Worm (Caenorhabditis elegans) whole organism, young adult: ENCODE data around the gene ctsa-1.1.

Experiments used
- B0261.1 ChIP-seq: sonication (generic microtip); optimal IDR thresholded peaks from 2 replicates; lab custom pipeline; 2016; ENCODE audit warnings: mild to moderate bottlenecking, missing genetic modification characterization, moderate library complexity, missing compliant biosample characterization
- C17E4.6 ChIP-seq: fragments of 200-800 bp; sonication (Bioruptor generic); IDR thresholded peaks from 2 replicates; pipeline ENCODE4 v1.3.6; 2022; ENCODE audit warnings: missing genetic modification reagents, missing genetic modification characterization, missing compliant biosample characterization
- F10E7.11 ChIP-seq: sonication (generic microtip); optimal IDR thresholded peaks from 2 replicates; lab custom pipeline; 2017; ENCODE audit warnings: mild to moderate bottlenecking, missing genetic modification characterization, moderate library complexity, missing compliant biosample characterization
- F39B2.1 ChIP-seq: fragments of 200-800 bp; sonication (Bioruptor generic); IDR thresholded peaks from 2 replicates; pipeline ENCODE4 v1.3.6; 2022; ENCODE audit warnings: missing genetic modification reagents, missing genetic modification characterization, missing compliant biosample characterization
- K12H6.12 ChIP-seq: fragments of 200-800 bp; sonication (Bioruptor generic); optimal IDR thresholded peaks from 2 replicates; lab custom pipeline; 2018; ENCODE audit warnings: mild to moderate bottlenecking, missing genetic modification characterization, missing compliant biosample characterization
- Y53G8AR.9 ChIP-seq: fragments of 200-800 bp; sonication (Bioruptor generic); conservative IDR thresholded peaks from 2 replicates; pipeline ENCODE4 v1.3.6; 2022; ENCODE audit warnings: missing genetic modification reagents, missing genetic modification characterization, missing compliant biosample characterization
- Y56A3A.18 ChIP-seq: fragments of 200-800 bp; sonication (Bioruptor generic); IDR thresholded peaks from 2 replicates; pipeline ENCODE4 v1.3.6; 2022; ENCODE audit warnings: missing genetic modification reagents, missing genetic modification characterization, missing compliant biosample characterization
- ZK185.1 ChIP-seq: sonication (generic microtip); optimal IDR thresholded peaks from 2 replicates; lab custom pipeline; 2016; ENCODE audit warnings: mild to moderate bottlenecking, missing genetic modification characterization, missing compliant biosample characterization; ENCODE audit not compliant: poor library complexity, severe bottlenecking
- akir-1 ChIP-seq: fragments of 200-800 bp; sonication (Bioruptor generic); optimal IDR thresholded peaks from 2 replicates; lab custom pipeline; 2018; ENCODE audit warnings: mild to moderate bottlenecking, missing genetic modification characterization, moderate library complexity, missing compliant biosample characterization
- ama-1 ChIP-seq, 3 experiments: fragments of 150-350 bp in 1 of 3; sonication (generic microtip) in 2 of 3; optimal IDR thresholded peaks; 2 replicates each; lab custom pipeline; 2014 to 2018; ENCODE audit warnings: missing biosample characterization in 2 of 3, missing genetic modification characterization in 2 of 3, missing genetic modification reagents in 2 of 3
- attf-3 ChIP-seq: fragments of 200-800 bp; sonication (Bioruptor generic); conservative IDR thresholded peaks from 2 replicates; pipeline ENCODE4 v1.3.6; 2022; ENCODE audit warnings: missing genetic modification reagents, missing genetic modification characterization, missing compliant biosample characterization
- cebp-1 ChIP-seq, 2 experiments: fragments of 200-800 bp in 1 of 2; sonication (Bioruptor generic) in 1 of 2; sonication (generic microtip) in 1 of 2; IDR thresholded peaks in 1 of 2; optimal IDR thresholded peaks in 1 of 2; 2 replicates each; pipeline versions ENCODE4 v1.3.6 to Lab custom; 2017 to 2022; ENCODE audit warnings: missing compliant biosample characterization in 2 of 2, missing genetic modification characterization in 2 of 2, mild to moderate bottlenecking in 1 of 2, missing genetic modification reagents in 1 of 2, moderate library complexity in 1 of 2
- cebp-2 ChIP-seq: fragments of 200-800 bp; sonication (Bioruptor generic); IDR thresholded peaks from 2 replicates; pipeline ENCODE4 v1.3.6; 2022; ENCODE audit warnings: missing genetic modification characterization, missing compliant biosample characterization
- ceh-100 ChIP-seq: fragments of 200-800 bp; sonication (Bioruptor generic); IDR thresholded peaks from 2 replicates; pipeline ENCODE4 v1.3.6; 2022; ENCODE audit warnings: missing genetic modification reagents, missing genetic modification characterization, missing compliant biosample characterization
- ceh-27 ChIP-seq: fragments of 200-800 bp; sonication (Bioruptor generic); optimal IDR thresholded peaks from 2 replicates; lab custom pipeline; 2018; ENCODE audit warnings: mild to moderate bottlenecking, missing genetic modification characterization, moderate library complexity, missing compliant biosample characterization
- ceh-79 ChIP-seq: sonication (generic microtip); optimal IDR thresholded peaks from 2 replicates; lab custom pipeline; 2017; ENCODE audit warnings: mild to moderate bottlenecking, missing genetic modification characterization, missing compliant biosample characterization
- egl-44 ChIP-seq: fragments of 200-800 bp; sonication (Bioruptor generic); IDR thresholded peaks from 2 replicates; pipeline ENCODE4 v1.3.6; 2022; ENCODE audit warnings: missing genetic modification reagents, missing genetic modification characterization, missing compliant biosample characterization
- egrh-3 ChIP-seq: fragments of 200-800 bp; sonication (Bioruptor generic); IDR thresholded peaks from 2 replicates; pipeline ENCODE4 v1.3.6; 2022; ENCODE audit warnings: missing genetic modification reagents, missing genetic modification characterization, missing compliant biosample characterization
- gei-17 ChIP-seq: fragments of 200-800 bp; sonication (Bioruptor generic); optimal IDR thresholded peaks from 2 replicates; lab custom pipeline; 2018; ENCODE audit warnings: mild to moderate bottlenecking, missing genetic modification characterization, missing compliant biosample characterization
- hmg-1.2 ChIP-seq: fragments of 200-800 bp; sonication (Bioruptor generic); IDR thresholded peaks from 2 replicates; pipeline ENCODE4 v1.3.6; 2022; ENCODE audit warnings: missing genetic modification reagents, missing genetic modification characterization, missing compliant biosample characterization
- hrde-1 ChIP-seq: sonication (generic microtip); optimal IDR thresholded peaks from 2 replicates; lab custom pipeline; 2016; ENCODE audit warnings: missing genetic modification characterization, mild to moderate bottlenecking, missing compliant biosample characterization, moderate library complexity, missing genotype, missing genetic modification reagents, borderline replicate concordance
- lag-1 ChIP-seq: fragments of 200-800 bp; sonication (Bioruptor generic); IDR thresholded peaks from 2 replicates; pipeline ENCODE4 v1.3.6; 2022; ENCODE audit warnings: missing genetic modification reagents, missing genetic modification characterization, missing compliant biosample characterization
- let-607 ChIP-seq, 2 experiments: fragments of 200-800 bp in 1 of 2; sonication (Bioruptor generic) in 1 of 2; sonication (generic microtip) in 1 of 2; optimal IDR thresholded peaks; 2 replicates each; lab custom pipeline; 2016 to 2018; ENCODE audit warnings: mild to moderate bottlenecking in 2 of 2, missing compliant biosample characterization in 2 of 2, missing genetic modification characterization in 2 of 2, moderate library complexity in 2 of 2, missing genotype in 1 of 2
- lin-40 ChIP-seq: sonication (generic microtip); optimal IDR thresholded peaks from 2 replicates; lab custom pipeline; 2016; ENCODE audit warnings: missing genetic modification characterization, mild to moderate bottlenecking, missing compliant biosample characterization, missing genotype, missing genetic modification reagents
- lin-54 ChIP-seq: fragments of 200-800 bp; sonication (Bioruptor generic); optimal IDR thresholded peaks from 2 replicates; lab custom pipeline; 2018; ENCODE audit warnings: mild to moderate bottlenecking, missing genetic modification characterization, missing compliant biosample characterization
- lsy-27 ChIP-seq: sonication (generic microtip); optimal IDR thresholded peaks from 2 replicates; lab custom pipeline; 2017; ENCODE audit warnings: missing genetic modification characterization, mild to moderate bottlenecking, missing compliant biosample characterization, antibody characterized with exemption, missing genotype, borderline replicate concordance; ENCODE audit not compliant: insufficient read depth
- madf-6 ChIP-seq: fragments of 200-800 bp; sonication (Bioruptor generic); IDR thresholded peaks from 2 replicates; pipeline ENCODE4 v1.3.6; 2022; ENCODE audit warnings: missing genetic modification reagents, missing genetic modification characterization, missing compliant biosample characterization
- madf-8 ChIP-seq: fragments of 200-800 bp; sonication (Bioruptor generic); conservative IDR thresholded peaks from 2 replicates; pipeline ENCODE4 v1.3.6; 2022; ENCODE audit warnings: missing genetic modification reagents, missing genetic modification characterization, missing compliant biosample characterization
- nfya-1 ChIP-seq: sonication (generic microtip); optimal IDR thresholded peaks from 2 replicates; lab custom pipeline; 2017; ENCODE audit warnings: antibody characterized with exemption, missing compliant biosample characterization, missing genetic modification characterization, borderline replicate concordance; ENCODE audit not compliant: insufficient read depth
- nfya-2 ChIP-seq: fragments of 200-800 bp; sonication (Bioruptor generic); IDR thresholded peaks from 2 replicates; pipeline ENCODE4 v1.3.6; 2022; ENCODE audit warnings: missing genetic modification reagents, missing genetic modification characterization, missing compliant biosample characterization
- nfyb-1 ChIP-seq: fragments of 200-800 bp; sonication (Bioruptor generic); IDR thresholded peaks from 2 replicates; pipeline ENCODE4 v1.3.6; 2022; ENCODE audit warnings: missing genetic modification reagents, missing genetic modification characterization, missing compliant biosample characterization
- nhr-80 ChIP-seq: sonication (generic microtip); optimal IDR thresholded peaks from 2 replicates; lab custom pipeline; 2016; ENCODE audit warnings: missing genetic modification characterization, missing compliant biosample characterization
- pha-4 ChIP-seq: fragments of 150-350 bp; sonication (generic microtip); optimal IDR thresholded peaks from 2 replicates; lab custom pipeline; 2014; ENCODE audit warnings: missing biosample characterization, missing genetic modification reagents, missing genetic modification characterization
- rcor-1 ChIP-seq: fragments of 200-800 bp; sonication (Bioruptor generic); IDR thresholded peaks from 2 replicates; pipeline ENCODE4 v1.3.6; 2022; ENCODE audit warnings: missing genetic modification reagents, missing genetic modification characterization, missing compliant biosample characterization
- repo-1 ChIP-seq: sonication (generic microtip); optimal IDR thresholded peaks from 2 replicates; lab custom pipeline; 2017; ENCODE audit warnings: mild to moderate bottlenecking, missing genetic modification characterization, missing compliant biosample characterization
- sdz-38 ChIP-seq: sonication (generic microtip); optimal IDR thresholded peaks from 2 replicates; lab custom pipeline; 2016; ENCODE audit warnings: missing genotype, missing genetic modification characterization, missing compliant biosample characterization
- sea-2 ChIP-seq: fragments of 200-800 bp; sonication (Bioruptor generic); IDR thresholded peaks from 2 replicates; pipeline ENCODE4 v1.3.6; 2022; ENCODE audit warnings: missing genetic modification characterization, missing compliant biosample characterization
- snpc-1.3 ChIP-seq: sonication (generic microtip); optimal IDR thresholded peaks from 2 replicates; lab custom pipeline; 2017; ENCODE audit warnings: missing genetic modification characterization, mild to moderate bottlenecking, missing compliant biosample characterization, antibody characterized with exemption, moderate library complexity, missing genotype, missing genetic modification reagents; ENCODE audit not compliant: insufficient read depth
- somi-1 ChIP-seq: fragments of 200-800 bp; sonication (Bioruptor generic); optimal IDR thresholded peaks from 2 replicates; lab custom pipeline; 2018; ENCODE audit warnings: mild to moderate bottlenecking, missing genetic modification characterization, missing compliant biosample characterization
- unc-130 ChIP-seq: sonication (generic microtip); optimal IDR thresholded peaks from 2 replicates; lab custom pipeline; 2016; ENCODE audit warnings: missing genetic modification reagents, missing genetic modification characterization, missing compliant biosample characterization
- ztf-26 ChIP-seq: sonication (generic microtip); optimal IDR thresholded peaks from 2 replicates; lab custom pipeline; 2017; ENCODE audit warnings: missing genetic modification characterization, missing compliant biosample characterization

The ctsa-1.1 gene

DNA sequence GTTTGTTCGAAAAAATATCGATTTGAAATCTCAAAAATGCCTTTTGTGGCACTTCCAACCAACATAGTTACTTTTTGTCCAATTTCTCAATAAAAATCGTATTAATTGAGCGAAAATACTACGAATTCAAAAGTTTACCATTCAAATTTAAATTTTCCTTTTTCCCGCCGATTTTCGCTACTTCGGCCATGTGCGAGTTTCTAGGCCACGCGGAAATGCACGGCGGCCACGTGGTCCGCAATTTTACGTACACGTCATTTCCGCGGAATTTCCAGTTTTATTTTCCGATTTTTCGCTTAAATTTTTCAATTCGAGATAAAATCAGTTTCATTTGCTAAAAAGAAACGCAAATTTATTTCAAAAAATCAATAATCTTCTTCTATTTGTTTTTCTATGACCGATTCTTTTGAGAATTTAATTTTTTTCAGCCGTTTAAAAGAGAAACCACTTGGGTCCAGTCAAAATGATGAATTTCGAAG is 2.6 kb downstream of the ctsa-1.1 start, which contains the start of gene eas-1 (continued):
- TF ChIP-seq let-607 (tag; optimal IDR thresholded peaks at IDR 0.05; lab: Kevin White, UChicago) (peak; percentile 93 to 97), nfyb-1 (GFP tag; lab: Robert Waterston, UW) (no peak), ceh-100 (GFP tag; lab: Robert Waterston, UW) (peak; percentile 69), unc-130 (GFP tag; lab: Kevin White, UChicago) (peak; percentile 70), rcor-1 (GFP tag; lab: Robert Waterston, UW) (no peak; the same call in none of the 2 replicates), lag-1 (GFP tag; lab: Robert Waterston, UW) (no peak), madf-8 (GFP tag; lab: Robert Waterston, UW) (peak; percentile 45), nfya-1 (tag; lab: Kevin White, UChicago) (no peak), F39B2.1 (GFP tag; lab: Robert Waterston, UW) (no peak), gei-17 (GFP tag; lab: Kevin White, UChicago) (no peak), nfya-2 (GFP tag; lab: Robert Waterston, UW) (no peak), attf-3 (GFP tag; lab: Robert Waterston, UW) (peak; percentile 51; the same call in 1 of the 2 replicates)
- TF ChIP-seq, all 124 proteins: peak for 48

DNA sequence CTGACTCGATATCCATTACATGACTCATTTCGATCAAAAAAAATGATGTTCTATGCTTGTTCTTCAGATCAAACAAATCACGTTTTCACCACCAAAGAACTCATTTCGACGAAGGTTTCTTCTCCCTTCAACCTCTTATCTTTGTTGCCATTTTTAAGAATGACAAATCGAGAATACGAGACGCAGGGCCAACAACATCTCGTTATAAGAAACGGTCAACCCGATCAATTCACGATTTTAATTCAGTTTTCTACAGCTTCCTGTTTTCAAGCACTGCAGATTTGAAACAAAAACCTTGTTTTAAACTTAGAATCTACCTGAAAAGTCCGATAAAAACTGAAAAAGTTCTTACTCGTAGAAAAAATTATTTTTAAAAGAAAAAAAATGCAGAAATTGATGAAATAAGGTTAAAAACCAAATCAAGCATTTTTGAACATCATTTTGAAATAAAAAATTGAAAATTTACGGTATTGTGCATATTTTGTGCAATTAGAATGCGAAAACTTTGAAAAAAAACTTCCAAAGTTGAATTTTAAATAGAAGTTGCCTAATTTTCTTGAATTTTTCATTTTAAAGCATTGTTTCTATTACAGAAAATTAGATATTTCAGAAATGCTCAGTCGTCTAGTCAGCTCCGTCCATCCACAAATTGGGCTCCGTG is 4.2 kb downstream of the ctsa-1.1 start, which contains the start of gene acs-11:
TSS of gene acs-11 (plus strand) at position 611 of the 661 bp plus-strand sequence.
- TF ChIP-seq hmg-1.2 (GFP tag; lab: Robert Waterston, UW) (0 out of 2 replicates have a peak, but pooled peaks have one; percentile 7), Y56A3A.18 (0 out of 2 replicates have a peak, but pooled peaks have one; percentile 43), sdz-38 (no peak), madf-6 (GFP tag; lab: Robert Waterston, UW) (peak; percentile 20; the same call in 1 of the 2 replicates), ama-1 (optimal IDR thresholded peaks at IDR 0.05; lab: Kevin White, UChicago) (peak; percentile 49), ama-1 (GFP tag; optimal IDR thresholded peaks at IDR 0.05; lab: Kevin White, UChicago) (no peak), sea-2 (GFP tag; lab: Robert Waterston, UW) (no peak), nhr-80 (tag; lab: Kevin White, UChicago) (peak; percentile 45), cebp-1 (GFP tag; IDR thresholded peaks at IDR 0.05; lab: Robert Waterston, UW) (no peak), cebp-1 (tag; optimal IDR thresholded peaks at IDR 0.05; lab: Kevin White, UChicago) (peak; percentile 0), lsy-27 (tag; lab: Kevin White, UChicago) (no peak)

- no peak for TF ChIP-seq lsy-27 (tag; lab: Kevin White, UChicago)
- TF ChIP-seq egrh-3 (GFP tag; lab: Robert Waterston, UW), result no peak
- no peak for TF ChIP-seq ceh-79 (tag; lab: Kevin White, UChicago)
- TF ChIP-seq ZK185.1 (tag; lab: Kevin White, UChicago), result no peak
- no peak for TF ChIP-seq K12H6.12
- TF ChIP-seq repo-1, result no peak
- TF ChIP-seq B0261.1 (tag; lab: Kevin White, UChicago), result no peak
- TF ChIP-seq lin-40 (tag; lab: Kevin White, UChicago), result peak; percentile 43
- TF ChIP-seq F10E7.11 (tag; lab: Kevin White, UChicago), result no peak
- TF ChIP-seq gei-17 (GFP tag; lab: Kevin White, UChicago), result no peak
- TF ChIP-seq snpc-1.3 (tag; lab: Kevin White, UChicago), result no peak
- TF ChIP-seq C17E4.6, result no peak
- peak; percentile 76 for TF ChIP-seq ztf-26 (tag; lab: Kevin White, UChicago)
- TF ChIP-seq cebp-1 (GFP tag; IDR thresholded peaks at IDR 0.05; lab: Robert Waterston, UW), result no peak
- peak; percentile 31 for TF ChIP-seq cebp-1 (tag; optimal IDR thresholded peaks at IDR 0.05; lab: Kevin White, UChicago)
- TF ChIP-seq egl-44 (GFP tag; lab: Robert Waterston, UW), result no peak
- 0 out of 2 replicates have a peak, but pooled peaks have one; percentile 45 for TF ChIP-seq Y53G8AR.9 (GFP tag; lab: Robert Waterston, UW)
- TF ChIP-seq somi-1 (GFP tag; lab: Kevin White, UChicago), result no peak
- no peak for TF ChIP-seq hrde-1 (tag; lab: Kevin White, UChicago)
- no peak for TF ChIP-seq ceh-27 (GFP tag; lab: Kevin White, UChicago)
- TF ChIP-seq lin-54 (GFP tag; lab: Kevin White, UChicago), result peak; percentile 13
- TF ChIP-seq pha-4 (tag; lab: Kevin White, UChicago), result no peak
- TF ChIP-seq akir-1, result no peak
- no peak for TF ChIP-seq cebp-2 (GFP tag; lab: Robert Waterston, UW)
These were observed 7.8 kb downstream of the ctsa-1.1 start for ce11 chrII:4745281-4745680.
